Worm (Caenorhabditis elegans) whole organism, L4 larva: ENCODE data around the gene ZC250.4.

Source experiments
- D1046.2 ChIP-seq: fragments of 200-800 bp; sonication (Bioruptor generic); IDR thresholded peaks from 2 replicates; pipeline ENCODE4 v1.3.6; 2022; ENCODE audit warnings: missing genetic modification characterization, missing compliant biosample characterization
- F37D6.2 ChIP-seq: sonication (generic microtip); optimal IDR thresholded peaks from 2 replicates; lab custom pipeline; 2016; ENCODE audit warnings: mild to moderate bottlenecking, missing genetic modification characterization, missing compliant biosample characterization
- R02D3.7 ChIP-seq: fragments of 150-350 bp; sonication (generic microtip); optimal IDR thresholded peaks from 3 replicates; lab custom pipeline; 2014; ENCODE audit warnings: missing biosample characterization, missing genetic modification characterization
- T20F7.1 ChIP-seq: fragments of 200-800 bp; sonication (Bioruptor generic); optimal IDR thresholded peaks from 2 replicates; lab custom pipeline; 2018; ENCODE audit warnings: mild to moderate bottlenecking, missing genetic modification characterization, missing compliant biosample characterization
- T26A8.4 ChIP-seq: fragments of 200-800 bp; sonication (Bioruptor generic); IDR thresholded peaks from 2 replicates; pipeline ENCODE4 v1.3.6; 2022; ENCODE audit warnings: missing genetic modification characterization, missing compliant biosample characterization
- Y105C5A.15 ChIP-seq: fragments of 200-800 bp; sonication (Bioruptor generic); IDR thresholded peaks from 2 replicates; pipeline ENCODE4 v1.3.6; 2022; ENCODE audit warnings: missing genetic modification characterization, missing compliant biosample characterization
- Y48G9A.11 ChIP-seq: fragments of 200-800 bp; sonication (Bioruptor generic); IDR thresholded peaks from 2 replicates; pipeline ENCODE4 v1.3.6; 2022; ENCODE audit warnings: missing genetic modification reagents, missing genetic modification characterization, missing compliant biosample characterization
- Y75B8A.6 ChIP-seq: fragments of 200-800 bp; sonication (Bioruptor generic); IDR thresholded peaks from 2 replicates; pipeline ENCODE4 v1.3.6; 2022; ENCODE audit warnings: missing genetic modification reagents, missing genetic modification characterization, missing compliant biosample characterization
- ZK337.2 ChIP-seq: fragments of 200-800 bp; sonication (Bioruptor generic); IDR thresholded peaks from 2 replicates; pipeline ENCODE4 v1.3.6; 2022; ENCODE audit warnings: missing genetic modification reagents, missing genetic modification characterization, missing compliant biosample characterization
- ZK546.5 ChIP-seq, 2 experiments: sonication (generic microtip); optimal IDR thresholded peaks; 2 replicates each; lab custom pipeline; 2017; ENCODE audit warnings: missing biosample characterization in 2 of 2, missing genetic modification characterization in 2 of 2
- ama-1 ChIP-seq: fragments of 150-350 bp; optimal IDR thresholded peaks from 2 replicates; lab custom pipeline; 2014; ENCODE audit warnings: inconsistent platforms, mixed read lengths
- arid-1 ChIP-seq: fragments of 200-800 bp; sonication (Bioruptor generic); conservative IDR thresholded peaks from 2 replicates; pipeline ENCODE4 v1.3.6; 2022; ENCODE audit warnings: missing genetic modification reagents, missing genetic modification characterization, missing compliant biosample characterization
- ceh-20 ChIP-seq: fragments of 200-800 bp; sonication (Bioruptor generic); IDR thresholded peaks from 2 replicates; pipeline ENCODE4 v1.3.6; 2022; ENCODE audit warnings: missing genetic modification reagents, missing genetic modification characterization, missing compliant biosample characterization
- ceh-44 ChIP-seq: fragments of 200-800 bp; sonication (Bioruptor generic); IDR thresholded peaks from 2 replicates; pipeline ENCODE4 v1.3.6; 2022; ENCODE audit warnings: missing genetic modification reagents, missing genetic modification characterization, missing compliant biosample characterization
- ctbp-1 ChIP-seq: fragments of 200-800 bp; sonication (Bioruptor generic); IDR thresholded peaks from 2 replicates; pipeline ENCODE4 v1.3.6; 2022; ENCODE audit warnings: missing genetic modification reagents, missing genetic modification characterization, missing compliant biosample characterization
- daf-16 ChIP-seq, 3 experiments: sonication (generic microtip); optimal IDR thresholded peaks; 2 replicates each; lab custom pipeline; 2016 to 2017; ENCODE audit warnings: missing genetic modification characterization in 3 of 3, missing genetic modification reagents in 3 of 3, mild to moderate bottlenecking in 2 of 3, missing compliant biosample characterization in 2 of 3, missing biosample characterization in 1 of 3, moderate library complexity in 1 of 3
- dmd-8 ChIP-seq: fragments of 200-800 bp; sonication (Bioruptor generic); IDR thresholded peaks from 2 replicates; pipeline ENCODE4 v1.3.6; 2022; ENCODE audit warnings: missing genetic modification characterization, missing compliant biosample characterization
- duxl-1 ChIP-seq: sonication (generic microtip); optimal IDR thresholded peaks from 2 replicates; lab custom pipeline; 2016; ENCODE audit warnings: mild to moderate bottlenecking, missing genetic modification characterization, moderate library complexity, missing compliant biosample characterization; ENCODE audit not compliant: poor library complexity
- dve-1 ChIP-seq: sonication (generic microtip); optimal IDR thresholded peaks from 2 replicates; lab custom pipeline; 2017; ENCODE audit warnings: antibody characterized with exemption, mild to moderate bottlenecking, missing genetic modification characterization, missing compliant biosample characterization; ENCODE audit not compliant: insufficient read depth
- egl-27 ChIP-seq: sonication (generic microtip); optimal IDR thresholded peaks from 3 replicates; lab custom pipeline; 2017; ENCODE audit warnings: missing biosample characterization, missing genetic modification reagents, missing genetic modification characterization
- egl-43 ChIP-seq: fragments of 200-800 bp; sonication (Bioruptor generic); IDR thresholded peaks from 2 replicates; pipeline ENCODE4 v1.3.6; 2022; ENCODE audit warnings: missing genetic modification reagents, missing genetic modification characterization, missing compliant biosample characterization
- gei-8 ChIP-seq: fragments of 200-800 bp; sonication (Bioruptor generic); optimal IDR thresholded peaks from 2 replicates; lab custom pipeline; 2018; ENCODE audit warnings: mild to moderate bottlenecking, missing genetic modification characterization, missing compliant biosample characterization
- hlh-30 ChIP-seq: sonication (generic microtip); optimal IDR thresholded peaks from 2 replicates; lab custom pipeline; 2017; ENCODE audit warnings: antibody characterized with exemption, mild to moderate bottlenecking, missing genetic modification characterization, missing compliant biosample characterization; ENCODE audit not compliant: insufficient read depth
- hmg-1.1 ChIP-seq: fragments of 200-800 bp; sonication (Bioruptor generic); IDR thresholded peaks from 2 replicates; pipeline ENCODE4 v1.3.6; 2022; ENCODE audit warnings: missing genetic modification reagents, missing genetic modification characterization, missing compliant biosample characterization
- lin-13 ChIP-seq: fragments of 150-350 bp; optimal IDR thresholded peaks from 2 replicates; lab custom pipeline; 2014; ENCODE audit warnings: missing biosample characterization, missing genetic modification reagents, missing genetic modification characterization
- lin-15B ChIP-seq: fragments of 150-350 bp; sonication (generic microtip); optimal IDR thresholded peaks from 3 replicates; lab custom pipeline; 2014; ENCODE audit warnings: missing biosample characterization, missing genetic modification characterization
- lin-29 ChIP-seq: fragments of 200-800 bp; sonication (Bioruptor generic); IDR thresholded peaks from 2 replicates; pipeline ENCODE4 v1.3.6; 2022; ENCODE audit warnings: missing genetic modification reagents, missing genetic modification characterization, missing compliant biosample characterization
- lin-38 ChIP-seq: fragments of 200-800 bp; sonication (Bioruptor generic); IDR thresholded peaks from 2 replicates; pipeline ENCODE4 v1.3.6; 2022; ENCODE audit warnings: missing genetic modification reagents, missing genetic modification characterization, missing compliant biosample characterization
- lir-3 ChIP-seq: sonication (generic microtip); optimal IDR thresholded peaks from 2 replicates; lab custom pipeline; 2016; ENCODE audit warnings: mild to moderate bottlenecking, missing genetic modification characterization, missing compliant biosample characterization
- lsy-2 ChIP-seq, 2 experiments: fragments of 150-350 bp in 1 of 2; sonication (generic microtip) in 1 of 2; optimal IDR thresholded peaks; 2 replicates each; lab custom pipeline; 2014 to 2017; ENCODE audit warnings: missing biosample characterization in 2 of 2, missing genetic modification characterization in 2 of 2
- mdt-29 ChIP-seq: fragments of 200-800 bp; sonication (Bioruptor generic); IDR thresholded peaks from 2 replicates; pipeline ENCODE4 v1.3.6; 2022; ENCODE audit warnings: missing genetic modification reagents, missing genetic modification characterization, missing compliant biosample characterization
- mes-2 ChIP-seq: sonication (generic microtip); optimal IDR thresholded peaks from 2 replicates; lab custom pipeline; 2016; ENCODE audit warnings: missing genotype, mild to moderate bottlenecking, missing genetic modification characterization, missing compliant biosample characterization; ENCODE audit not compliant: poor library complexity, severe bottlenecking
- mxl-2 ChIP-seq: fragments of 200-800 bp; sonication (Bioruptor generic); conservative IDR thresholded peaks from 2 replicates; pipeline ENCODE4 v1.3.6; 2022; ENCODE audit warnings: missing genetic modification reagents, missing genetic modification characterization, missing compliant biosample characterization
- nhr-102 ChIP-seq: sonication (generic microtip); optimal IDR thresholded peaks from 2 replicates; lab custom pipeline; 2016; ENCODE audit warnings: mild to moderate bottlenecking, missing genetic modification characterization, moderate library complexity, missing compliant biosample characterization
- nhr-111 ChIP-seq: fragments of 200-800 bp; sonication (Bioruptor generic); optimal IDR thresholded peaks from 2 replicates; lab custom pipeline; 2018; ENCODE audit warnings: mild to moderate bottlenecking, missing genetic modification characterization, missing compliant biosample characterization
- nhr-237 ChIP-seq: sonication (generic microtip); optimal IDR thresholded peaks from 2 replicates; lab custom pipeline; 2017; ENCODE audit warnings: missing biosample characterization, missing genetic modification characterization
- nhr-25 ChIP-seq: sonication (generic microtip); optimal IDR thresholded peaks from 2 replicates; lab custom pipeline; 2017; ENCODE audit warnings: missing genetic modification characterization, mild to moderate bottlenecking, missing compliant biosample characterization, antibody characterized with exemption, moderate library complexity, borderline replicate concordance; ENCODE audit not compliant: insufficient read depth
- nhr-42 ChIP-seq: fragments of 200-800 bp; sonication (Bioruptor generic); IDR thresholded peaks from 2 replicates; pipeline ENCODE4 v1.3.6; 2022; ENCODE audit warnings: missing genetic modification characterization, missing compliant biosample characterization
- nhr-48 ChIP-seq: sonication (generic microtip); optimal IDR thresholded peaks from 2 replicates; lab custom pipeline; 2016; ENCODE audit warnings: mild to moderate bottlenecking, missing genetic modification characterization, missing compliant biosample characterization
- php-3 ChIP-seq: fragments of 200-800 bp; sonication (Bioruptor generic); IDR thresholded peaks from 2 replicates; pipeline ENCODE4 v1.3.6; 2022; ENCODE audit warnings: missing genetic modification reagents, missing genetic modification characterization, missing compliant biosample characterization
- pqm-1 ChIP-seq: sonication (generic microtip); optimal IDR thresholded peaks from 2 replicates; lab custom pipeline; 2017; ENCODE audit warnings: missing biosample characterization, missing genetic modification characterization
- snpc-1.2 ChIP-seq: fragments of 200-800 bp; sonication (Bioruptor generic); IDR thresholded peaks from 2 replicates; pipeline ENCODE4 v1.3.6; 2022; ENCODE audit warnings: missing genetic modification reagents, missing genetic modification characterization, missing compliant biosample characterization
- spr-1 ChIP-seq: sonication (generic microtip); optimal IDR thresholded peaks from 2 replicates; lab custom pipeline; 2016; ENCODE audit warnings: mild to moderate bottlenecking, missing genetic modification characterization, missing compliant biosample characterization
- spr-3 ChIP-seq: fragments of 200-800 bp; sonication (Bioruptor generic); optimal IDR thresholded peaks from 2 replicates; lab custom pipeline; 2018; ENCODE audit warnings: mild to moderate bottlenecking, missing genetic modification characterization, missing compliant biosample characterization
- unc-130 ChIP-seq: sonication (generic microtip); optimal IDR thresholded peaks from 2 replicates; lab custom pipeline; 2016; ENCODE audit warnings: missing genetic modification reagents, missing genetic modification characterization, missing compliant biosample characterization
- vab-7 ChIP-seq: fragments of 200-800 bp; sonication (Bioruptor generic); IDR thresholded peaks from 2 replicates; pipeline ENCODE4 v1.3.6; 2022; ENCODE audit warnings: missing genetic modification reagents, missing genetic modification characterization, missing compliant biosample characterization
- zfp-3 ChIP-seq: fragments of 200-800 bp; sonication (Bioruptor generic); conservative IDR thresholded peaks from 2 replicates; pipeline ENCODE4 v1.3.6; 2022; ENCODE audit warnings: missing genetic modification reagents, missing genetic modification characterization, missing compliant biosample characterization
- zip-11 ChIP-seq: fragments of 200-800 bp; sonication (Bioruptor generic); IDR thresholded peaks from 2 replicates; pipeline ENCODE4 v1.3.6; 2022; ENCODE audit warnings: missing genetic modification characterization, missing compliant biosample characterization
- ztf-11 ChIP-seq: fragments of 150-350 bp; optimal IDR thresholded peaks from 2 replicates; lab custom pipeline; 2014; ENCODE audit warnings: missing biosample characterization, missing genetic modification characterization

The ZC250.4 gene

ce11 chrV:5842507-5843144 lies 29.7 kb upstream of the ZC250.4 start (continued):
- TF ChIP-seq nhr-25 (tag; lab: Kevin White, UChicago) (no peak), ZK546.5 (tag; optimal IDR thresholded peaks at IDR 0.05; lab: Kevin White, UChicago) (no peak), Y75B8A.6 (peak; percentile 66; the same call in 1 of the 2 replicates), zip-11 (GFP tag; lab: Robert Waterston, UW) (no peak), T26A8.4 (GFP tag; lab: Robert Waterston, UW) (no peak; the same call in 1 of the 2 replicates), nhr-42 (GFP tag; lab: Robert Waterston, UW) (no peak), lin-29 (no peak), gei-8 (GFP tag; lab: Kevin White, UChicago) (no peak), ctbp-1 (GFP tag; lab: Robert Waterston, UW) (no peak), ama-1 (peak; percentile 40), zfp-3 (GFP tag; lab: Robert Waterston, UW) (no peak), Y48G9A.11 (GFP tag; lab: Robert Waterston, UW) (no peak), nhr-48 (peak; percentile 19), hlh-30 (tag; lab: Kevin White, UChicago) (peak; percentile 76), ceh-44 (GFP tag; lab: Robert Waterston, UW) (no peak), egl-27 (tag; lab: Kevin White, UChicago) (no peak), Y105C5A.15 (GFP tag; lab: Robert Waterston, UW) (no peak), hmg-1.1 (GFP tag; lab: Robert Waterston, UW) (no peak), nhr-237 (tag; lab: Kevin White, UChicago) (no peak), lin-13 (GFP tag; lab: Kevin White, UChicago) (no peak), duxl-1 (tag; lab: Kevin White, UChicago) (no peak), arid-1 (GFP tag; lab: Robert Waterston, UW) (no peak), spr-3 (GFP tag; lab: Kevin White, UChicago) (no peak), ceh-20 (GFP tag; lab: Robert Waterston, UW) (0 out of 2 replicates have a peak, but pooled peaks have one; percentile 7), T20F7.1 (no peak), daf-16 (GFP tag; optimal IDR thresholded peaks at IDR 0.05; lab: Kevin White, UChicago) (no peak), daf-16 (tag; optimal IDR thresholded peaks at IDR 0.05; lab: Kevin White, UChicago) (peak; percentile 47), nhr-111 (no peak), dve-1 (peak; percentile 70), F37D6.2 (tag; lab: Kevin White, UChicago) (no peak), snpc-1.2 (GFP tag; lab: Robert Waterston, UW) (peak; percentile 57), D1046.2 (GFP tag; lab: Robert Waterston, UW) (0 out of 2 replicates have a peak, but pooled peaks have one; percentile 31), lir-3 (tag; lab: Kevin White, UChicago) (no peak), lsy-2 (tag; optimal IDR thresholded peaks at IDR 0.05; lab: Kevin White, UChicago) (no peak), spr-1 (tag; lab: Kevin White, UChicago) (no peak), lin-38 (no peak), mdt-29 (GFP tag; lab: Robert Waterston, UW) (no peak), mxl-2 (GFP tag; lab: Robert Waterston, UW) (0 out of 2 replicates have a peak, but pooled peaks have one; percentile 30), ZK337.2 (no peak), egl-43 (GFP tag; lab: Robert Waterston, UW) (no peak), ztf-11 (tag; lab: Kevin White, UChicago) (no peak), lin-15B (tag; lab: Kevin White, UChicago) (no peak), R02D3.7 (tag; lab: Kevin White, UChicago) (no peak), mes-2 (tag; lab: Kevin White, UChicago) (no peak), php-3 (GFP tag; lab: Robert Waterston, UW) (peak; percentile 41; the same call in 1 of the 2 replicates), nhr-102 (no peak), dmd-8 (GFP tag; lab: Robert Waterston, UW) (no peak), unc-130 (no peak), vab-7 (GFP tag; lab: Robert Waterston, UW) (no peak), pqm-1 (tag; lab: Kevin White, UChicago) (no peak)
